Fruit fly (Drosophila melanogaster) whole organism, embryonic: ENCODE results near the gene CG34454.

ENCODE experiments used
- Atf-2 ChIP-seq: fragments of 200-800 bp; sonication (Bioruptor generic); optimal IDR thresholded peaks from 2 replicates; lab custom pipeline; 2016; ENCODE audit warnings: missing biosample characterization, missing genetic modification characterization
- B-H2 ChIP-seq: fragments of 200-800 bp; sonication (Bioruptor generic); optimal IDR thresholded peaks from 2 replicates; lab custom pipeline; 2018; ENCODE audit warnings: missing biosample characterization, mild to moderate bottlenecking, missing genetic modification characterization
- CG10274 ChIP-seq: fragments of 200-800 bp; sonication (Bioruptor generic); optimal IDR thresholded peaks from 3 replicates; lab custom pipeline; 2017; ENCODE audit warnings: missing biosample characterization, mild to moderate bottlenecking, missing genetic modification characterization
- CG10366 ChIP-seq: fragments of 200-800 bp; sonication (Bioruptor generic); IDR thresholded peaks from 2 replicates; pipeline ENCODE4 v1.3.6; 2022; ENCODE audit warnings: missing biosample characterization, missing genetic modification characterization
- CG10979 ChIP-seq: fragments of 200-800 bp; sonication (Bioruptor generic); optimal IDR thresholded peaks from 2 replicates; lab custom pipeline; 2018; ENCODE audit warnings: missing biosample characterization, mild to moderate bottlenecking, missing genetic modification characterization, moderate library complexity
- CG12942 ChIP-seq: fragments of 200-800 bp; sonication (Bioruptor generic); optimal IDR thresholded peaks from 3 replicates; lab custom pipeline; 2016; ENCODE audit warnings: missing biosample characterization, missing genetic modification characterization
- CG13424 ChIP-seq: fragments of 200-800 bp; sonication (Bioruptor generic); optimal IDR thresholded peaks from 2 replicates; lab custom pipeline; 2019; ENCODE audit warnings: missing biosample characterization, mild to moderate bottlenecking, missing genetic modification characterization, moderate library complexity
- CG13624 ChIP-seq: fragments of 200-800 bp; sonication (Bioruptor generic); optimal IDR thresholded peaks from 2 replicates; lab custom pipeline; 2016; ENCODE audit warnings: missing biosample characterization, missing genetic modification characterization
- CG1792 ChIP-seq: fragments of 200-800 bp; sonication (Bioruptor generic); optimal IDR thresholded peaks from 2 replicates; lab custom pipeline; 2016; ENCODE audit warnings: missing biosample characterization, missing genetic modification characterization
- CG18011 ChIP-seq: fragments of 200-800 bp; sonication (Bioruptor generic); optimal IDR thresholded peaks from 2 replicates; lab custom pipeline; 2017; ENCODE audit warnings: missing biosample characterization, missing genetic modification characterization, mild to moderate bottlenecking, moderate library complexity, missing genotype
- CG2875 ChIP-seq: fragments of 200-800 bp; sonication (Bioruptor generic); optimal IDR thresholded peaks from 2 replicates; lab custom pipeline; 2017; ENCODE audit warnings: missing biosample characterization, mild to moderate bottlenecking, missing genetic modification characterization, missing genetic modification reagents
- CG6791 ChIP-seq: fragments of 200-800 bp; sonication (Bioruptor generic); IDR thresholded peaks from 3 replicates; pipeline ENCODE4 v1.3.6; 2022; ENCODE audit warnings: missing biosample characterization, missing genetic modification characterization; ENCODE audit not compliant: partially characterized antibody
- CG7357 ChIP-seq: fragments of 200-800 bp; sonication (Bioruptor generic); IDR thresholded peaks from 3 replicates; pipeline ENCODE4 v1.3.6; 2022; ENCODE audit warnings: missing biosample characterization, missing genetic modification characterization
- CG8089 ChIP-seq: fragments of 200-800 bp; sonication (Bioruptor generic); optimal IDR thresholded peaks from 3 replicates; lab custom pipeline; 2016; ENCODE audit warnings: missing biosample characterization, missing genetic modification characterization
- CG8924 ChIP-seq: fragments of 200-800 bp; optimal IDR thresholded peaks from 3 replicates; lab custom pipeline; 2019; ENCODE audit warnings: missing biosample characterization, mild to moderate bottlenecking, missing genetic modification characterization, moderate library complexity
- CG9727 ChIP-seq: fragments of 200-800 bp; sonication (Bioruptor generic); optimal IDR thresholded peaks from 3 replicates; lab custom pipeline; 2017; ENCODE audit warnings: missing biosample characterization, mild to moderate bottlenecking, missing genetic modification characterization
- Chrac-16 ChIP-seq: fragments of 200-800 bp; sonication (Bioruptor generic); optimal IDR thresholded peaks from 3 replicates; lab custom pipeline; 2016; ENCODE audit warnings: missing biosample characterization, missing genetic modification characterization
- Lim3 ChIP-seq: fragments of 200-800 bp; sonication (Bioruptor generic); IDR thresholded peaks from 2 replicates; pipeline ENCODE4 v1.3.6; 2022; ENCODE audit warnings: missing biosample characterization, missing genetic modification characterization
- Neu2 ChIP-seq: fragments of 200-800 bp; sonication (Bioruptor generic); optimal IDR thresholded peaks from 3 replicates; lab custom pipeline; 2016; ENCODE audit warnings: missing biosample characterization, missing genetic modification characterization, borderline replicate concordance
- Optix ChIP-seq: fragments of 200-800 bp; sonication (Bioruptor generic); IDR thresholded peaks from 3 replicates; pipeline ENCODE4 v1.3.6; 2022; ENCODE audit warnings: missing biosample characterization, missing genetic modification characterization
- PHDP ChIP-seq: fragments of 200-800 bp; sonication (Bioruptor generic); optimal IDR thresholded peaks from 3 replicates; lab custom pipeline; 2018; ENCODE audit warnings: missing biosample characterization, mild to moderate bottlenecking, missing genetic modification characterization, moderate library complexity
- Rfx ChIP-seq: fragments of 200-800 bp; sonication (Bioruptor generic); IDR thresholded peaks from 2 replicates; pipeline ENCODE4 v1.3.6; 2022; ENCODE audit warnings: missing biosample characterization, missing genetic modification characterization
- Rx ChIP-seq: fragments of 200-800 bp; sonication (Bioruptor generic); IDR thresholded peaks from 2 replicates; pipeline ENCODE4 v1.3.6; 2022; ENCODE audit warnings: missing biosample characterization, missing genetic modification characterization
- ac ChIP-seq: fragments of 200-800 bp; sonication (Bioruptor generic); optimal IDR thresholded peaks from 3 replicates; lab custom pipeline; 2017; ENCODE audit warnings: missing biosample characterization, mild to moderate bottlenecking, missing genetic modification characterization
- amos ChIP-seq: fragments of 200-800 bp; sonication (Bioruptor generic); IDR thresholded peaks from 2 replicates; pipeline ENCODE4 v1.3.6; 2022; ENCODE audit warnings: missing biosample characterization, missing genetic modification characterization; ENCODE audit not compliant: partially characterized antibody
- ato ChIP-seq: fragments of 200-800 bp; sonication (Bioruptor generic); IDR thresholded peaks from 2 replicates; pipeline ENCODE4 v1.3.6; 2022; ENCODE audit warnings: missing biosample characterization, missing genetic modification characterization; ENCODE audit not compliant: partially characterized antibody
- bcd ChIP-seq: fragments of 200-800 bp; sonication (Bioruptor generic); optimal IDR thresholded peaks from 2 replicates; lab custom pipeline; 2017; ENCODE audit warnings: missing biosample characterization, mild to moderate bottlenecking, missing genetic modification characterization
- chif ChIP-seq, 2 experiments: fragments of 200-800 bp; sonication (Bioruptor generic); optimal IDR thresholded peaks; 3 replicates each; lab custom pipeline; 2016; ENCODE audit warnings: missing biosample characterization in 2 of 2, missing genetic modification characterization in 2 of 2
- chinmo ChIP-seq: fragments of 200-800 bp; sonication (Bioruptor generic); IDR thresholded peaks from 4 replicates; pipeline ENCODE4 v1.3.6; 2022; ENCODE audit warnings: missing biosample characterization, missing genetic modification characterization; ENCODE audit not compliant: partially characterized antibody
- dan ChIP-seq: fragments of 200-800 bp; sonication (Bioruptor generic); IDR thresholded peaks from 2 replicates; pipeline ENCODE4 v1.3.6; 2022; ENCODE audit warnings: missing biosample characterization, missing genetic modification characterization
- ewg ChIP-seq: fragments of 200-800 bp; sonication (Bioruptor generic); optimal IDR thresholded peaks from 3 replicates; lab custom pipeline; 2017; ENCODE audit warnings: mild to moderate bottlenecking, missing biosample characterization, missing genetic modification reagents, missing genetic modification characterization
- eyg ChIP-seq: fragments of 200-800 bp; sonication (Bioruptor generic); optimal IDR thresholded peaks from 3 replicates; lab custom pipeline; 2016; ENCODE audit warnings: missing biosample characterization, missing genetic modification characterization
- fd96Cb ChIP-seq: fragments of 200-800 bp; sonication (Bioruptor generic); optimal IDR thresholded peaks from 2 replicates; lab custom pipeline; 2018; ENCODE audit warnings: missing biosample characterization, mild to moderate bottlenecking, missing genetic modification characterization, moderate library complexity
- fru ChIP-seq: fragments of >200 bp; optimal IDR thresholded peaks from 2 replicates; lab custom pipeline; 2017
- hth ChIP-seq: fragments of >200 bp; optimal IDR thresholded peaks from 2 replicates; lab custom pipeline; 2017; ENCODE audit warnings: inconsistent platforms
- kah ChIP-seq: fragments of 200-800 bp; sonication (Bioruptor generic); optimal IDR thresholded peaks from 2 replicates; lab custom pipeline; 2018; ENCODE audit warnings: missing biosample characterization, mild to moderate bottlenecking, missing genetic modification characterization
- klu ChIP-seq: fragments of 200-800 bp; sonication (Bioruptor generic); IDR thresholded peaks from 2 replicates; pipeline ENCODE4 v1.3.6; 2022; ENCODE audit warnings: missing biosample characterization, missing genetic modification characterization
- knrl ChIP-seq: fragments of 200-800 bp; sonication (Bioruptor generic); IDR thresholded peaks from 3 replicates; pipeline ENCODE4 v1.3.6; 2022; ENCODE audit warnings: missing biosample characterization, missing genetic modification characterization; ENCODE audit not compliant: partially characterized antibody
- lab ChIP-seq: fragments of 200-800 bp; sonication (Bioruptor generic); optimal IDR thresholded peaks from 3 replicates; lab custom pipeline; 2017; ENCODE audit warnings: missing biosample characterization, missing genetic modification characterization, mild to moderate bottlenecking, moderate library complexity, missing genetic modification reagents
- lilli ChIP-seq: fragments of 200-800 bp; sonication (Bioruptor generic); optimal IDR thresholded peaks from 3 replicates; lab custom pipeline; 2016; ENCODE audit warnings: missing biosample characterization, missing genetic modification characterization
- odd ChIP-seq: fragments of 200-800 bp; sonication (Bioruptor generic); optimal IDR thresholded peaks from 2 replicates; lab custom pipeline; 2017; ENCODE audit warnings: missing biosample characterization, mild to moderate bottlenecking, missing genetic modification characterization
- pfk ChIP-seq: fragments of 200-800 bp; sonication (Bioruptor generic); optimal IDR thresholded peaks from 2 replicates; lab custom pipeline; 2018; ENCODE audit warnings: missing biosample characterization, mild to moderate bottlenecking, missing genetic modification characterization, moderate library complexity
- slou ChIP-seq: fragments of 200-800 bp; sonication (Bioruptor generic); optimal IDR thresholded peaks from 3 replicates; lab custom pipeline; 2016; ENCODE audit warnings: missing biosample characterization, missing genetic modification characterization
- sna ChIP-seq: fragments of 200-800 bp; sonication (Bioruptor generic); IDR thresholded peaks from 2 replicates; pipeline ENCODE4 v1.3.6; 2022; ENCODE audit warnings: missing biosample characterization, missing genetic modification characterization; ENCODE audit not compliant: partially characterized antibody
- tin ChIP-seq: fragments of 200-800 bp; sonication (Bioruptor generic); optimal IDR thresholded peaks from 3 replicates; lab custom pipeline; 2016; ENCODE audit warnings: missing biosample characterization, missing genetic modification characterization
- tll ChIP-seq, 2 experiments: fragments of 200-800 bp in 1 of 2; fragments of >200 bp in 1 of 2; sonication (Bioruptor generic) in 1 of 2; optimal IDR thresholded peaks; 2 replicates each; lab custom pipeline; 2017 to 2019; ENCODE audit warnings: missing biosample characterization in 2 of 2, missing genetic modification characterization in 2 of 2, mild to moderate bottlenecking in 1 of 2, moderate library complexity in 1 of 2
- ttk ChIP-seq: fragments of 200-800 bp; sonication (Bioruptor generic); IDR thresholded peaks from 2 replicates; pipeline ENCODE4 v2.1.2; 2022; ENCODE audit warnings: missing biosample characterization, missing genetic modification characterization
- vnd ChIP-seq: fragments of 200-800 bp; sonication (Bioruptor generic); IDR thresholded peaks from 3 replicates; pipeline ENCODE4 v1.3.6; 2022; ENCODE audit warnings: missing biosample characterization, missing genetic modification characterization; ENCODE audit not compliant: partially characterized antibody

CG34454 gene

dm6 chr3L:257618-258475, 25.7 kb upstream of the CG34454 start, which contains the start of the genes DIP2 and wac (continued):
- peak; percentile 69 for TF ChIP-seq CG1792 (GFP tag; lab: Kevin White, UChicago)
- TF ChIP-seq Rx (GFP tag; lab: Robert Waterston, UW): peak; percentile 34
- peak; percentile 41 for TF ChIP-seq Atf-2
- peak; percentile 73 for TF ChIP-seq CG8089 (GFP tag; lab: Kevin White, UChicago)
- TF ChIP-seq tin: peak; percentile 86
- TF ChIP-seq Optix (GFP tag; lab: Robert Waterston, UW): peak; percentile 54; the same call in 2 of the 3 replicates
- peak; percentile 68 for TF ChIP-seq ato (GFP tag; lab: Robert Waterston, UW)
- no peak for TF ChIP-seq Lim3 (GFP tag; lab: Robert Waterston, UW)
- no peak for TF ChIP-seq klu
- TF ChIP-seq CG10979 (tag; lab: Kevin White, UChicago): peak; percentile 42
- peak; percentile 84; the same call in 2 of the 4 replicates for TF ChIP-seq chinmo (GFP tag; lab: Robert Waterston, UW)
- TF ChIP-seq CG12942: peak; percentile 82
- TF ChIP-seq CG18011 (GFP tag; lab: Kevin White, UChicago): peak; percentile 71
- no peak for TF ChIP-seq kah (GFP tag; lab: Kevin White, UChicago)
- TF ChIP-seq hth: no peak
- no peak for TF ChIP-seq CG10274
- TF ChIP-seq slou (GFP tag; lab: Kevin White, UChicago): peak; percentile 30
- TF ChIP-seq amos: peak; percentile 90
- peak; percentile 16 for TF ChIP-seq pfk
- peak; percentile 88 for TF ChIP-seq CG13624 (GFP tag; lab: Kevin White, UChicago)
- TF ChIP-seq Chrac-16 (GFP tag; lab: Kevin White, UChicago): peak; percentile 85
- peak; percentile 93 for TF ChIP-seq lilli
- peak; percentile 85 for TF ChIP-seq sna (GFP tag; lab: Robert Waterston, UW)
- no peak for TF ChIP-seq ac (GFP tag; lab: Kevin White, UChicago)
- TF ChIP-seq bcd (GFP tag; lab: Kevin White, UChicago): peak; percentile 82
- peak; percentile 92 for TF ChIP-seq Rfx (GFP tag; lab: Robert Waterston, UW)
- peak; percentile 51 for TF ChIP-seq odd (GFP tag; lab: Kevin White, UChicago)
- TF ChIP-seq tll (GFP tag; optimal IDR thresholded peaks at IDR 0.05; lab: Kevin White, UChicago): no peak
- peak; percentile 57; the same call in 1 of the 2 replicates for TF ChIP-seq CG10366 (GFP tag; lab: Robert Waterston, UW)
- TF ChIP-seq chif (GFP tag; optimal IDR thresholded peaks at IDR 0.05; lab: Kevin White, UChicago): peak; percentile 77 to 83
- peak; percentile 88 for TF ChIP-seq CG6791 (GFP tag; lab: Robert Waterston, UW)
- TF ChIP-seq Neu2: peak; percentile 22
- TF ChIP-seq CG13424 (tag; lab: Kevin White, UChicago): peak; percentile 60
- peak; percentile 42 for TF ChIP-seq fd96Cb (tag; lab: Kevin White, UChicago)
- TF ChIP-seq vnd (GFP tag; lab: Robert Waterston, UW): peak; percentile 84
- TF ChIP-seq CG9727 (GFP tag; lab: Kevin White, UChicago): peak; percentile 56
- TF ChIP-seq eyg (GFP tag; lab: Kevin White, UChicago): peak; percentile 88
- no peak for TF ChIP-seq fru (lab: Kevin White, UChicago)
- TF ChIP-seq dan (GFP tag; lab: Robert Waterston, UW): no peak
- no peak for TF ChIP-seq lab (GFP tag; lab: Kevin White, UChicago)
- TF ChIP-seq CG8924 (tag; lab: Kevin White, UChicago): peak; percentile 74
- TF ChIP-seq CG2875 (GFP tag; lab: Kevin White, UChicago): peak; percentile 51
- peak; percentile 47 for TF ChIP-seq PHDP
- TF ChIP-seq ewg (GFP tag; lab: Kevin White, UChicago): peak; percentile 88
- TF ChIP-seq ttk (GFP tag; lab: Robert Waterston, UW): peak; percentile 60
- TF ChIP-seq CG7357 (GFP tag; lab: Robert Waterston, UW): no peak; the same call in 2 of the 3 replicates
- peak; percentile 90 for TF ChIP-seq knrl (GFP tag; lab: Robert Waterston, UW)
- peak; percentile 77 for TF ChIP-seq B-H2
